Worm (Caenorhabditis elegans): Measurements from ENCODE around the gene C07D10.5.

The C07D10.5 gene

ce11 chrII:7398712-7399111 is 17.4 kb downstream of the C07D10.5 start, which contains the start of gene C07D10.1:
C07D10.1 (plus strand) TSS chrII:7399012.
- TF ChIP-seq unc-62 (GFP tag; optimal IDR thresholded peaks at IDR 0.05), result no peak

DNA sequence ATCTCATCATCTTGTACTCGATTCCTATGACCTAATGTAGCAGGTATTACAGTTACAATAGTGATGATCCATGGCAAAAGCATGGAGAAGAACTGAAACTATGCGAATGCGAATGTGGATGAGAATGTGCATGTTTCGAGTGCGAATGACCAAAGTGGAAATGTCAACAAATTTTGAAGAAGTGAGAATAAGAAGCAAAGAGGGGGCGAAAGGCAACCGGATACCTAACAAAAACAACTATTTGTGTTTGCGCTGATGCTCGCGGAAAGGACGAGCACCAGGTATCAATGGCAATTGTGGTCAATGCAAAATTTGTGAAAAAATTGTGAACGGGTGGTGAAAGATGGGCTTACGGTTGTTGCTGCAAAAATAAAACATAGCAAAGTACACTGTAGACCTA is 21.3 kb downstream of the C07D10.5 start, which contains the start of gene nas-7:
Gene nas-7 (minus strand): TSS at position 101 of the 400 bp plus-strand sequence.
- TF ChIP-seq nhr-11 (tag; optimal IDR thresholded peaks at IDR 0.05), result no peak
- no peak for TF ChIP-seq gmeb-1 (tag; optimal IDR thresholded peaks at IDR 0.05)
- TF ChIP-seq F13H6.1 (tag; optimal IDR thresholded peaks at IDR 0.05), result no peak
- TF ChIP-seq nhr-23 (tag; optimal IDR thresholded peaks at IDR 0.05), result no peak
- TF ChIP-seq aly-2 (tag; optimal IDR thresholded peaks at IDR 0.05), result no peak

- no peak for TF ChIP-seq Y55F3AM.14 (GFP tag; optimal IDR thresholded peaks at IDR 0.05)
- peak; percentile 94 for TF ChIP-seq nhr-25 (tag; optimal IDR thresholded peaks at IDR 0.05)
- no peak for TF ChIP-seq skn-1 (tag; optimal IDR thresholded peaks at IDR 0.05)
- no peak for TF ChIP-seq snpc-4 (tag; optimal IDR thresholded peaks at IDR 0.05)
- TF ChIP-seq nhr-129 (tag; optimal IDR thresholded peaks at IDR 0.05), result no peak
- no peak for TF ChIP-seq gmeb-1 (tag; optimal IDR thresholded peaks at IDR 0.05)
- TF ChIP-seq F13H6.1 (tag; optimal IDR thresholded peaks at IDR 0.05), result peak; percentile 3
- no peak for TF ChIP-seq ztf-11 (tag; optimal IDR thresholded peaks at IDR 0.05)
- TF ChIP-seq C34F6.9 (tag; optimal IDR thresholded peaks at IDR 0.05), result no peak
- peak; percentile 86 for TF ChIP-seq blmp-1 (tag; optimal IDR thresholded peaks at IDR 0.05; ENCODE audit: insufficient read depth)
- no peak for TF ChIP-seq ZK546.5 (tag; optimal IDR thresholded peaks at IDR 0.05)
- TF ChIP-seq sma-3 (GFP tag; optimal IDR thresholded peaks at IDR 0.05), result no peak
- no peak for TF ChIP-seq fos-1 (tag; optimal IDR thresholded peaks at IDR 0.05)
Measured at ce11 chrII:7404001-7404400, 22.6 kb downstream of the C07D10.5 start.

DNA sequence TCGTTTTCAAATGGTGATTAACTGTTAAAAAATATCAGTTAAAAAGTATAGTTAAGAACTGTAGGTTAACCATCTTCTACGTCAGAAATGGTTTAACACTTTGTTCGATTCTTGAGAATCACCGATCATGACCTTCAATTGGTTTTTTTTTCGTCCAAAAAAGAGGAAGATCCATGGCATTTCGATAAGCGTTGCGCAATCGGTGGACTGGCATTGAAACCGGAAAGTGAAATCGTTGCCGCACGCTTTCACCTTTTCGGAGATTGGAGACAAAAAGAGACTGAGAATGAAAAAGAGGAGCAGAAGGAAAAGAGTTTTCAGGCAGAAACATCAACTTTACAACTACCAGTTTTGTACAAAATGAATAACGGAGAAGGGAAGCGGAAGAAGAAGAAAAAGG is 23.9 kb downstream of the C07D10.5 start:
- TF ChIP-seq fos-1 (tag; optimal IDR thresholded peaks at IDR 0.05) (no peak), lsy-2 (tag; optimal IDR thresholded peaks at IDR 0.05) (no peak), nhr-129 (tag; optimal IDR thresholded peaks at IDR 0.05) (no peak), lin-13 (GFP tag; optimal IDR thresholded peaks at IDR 0.05) (no peak), skn-1 (tag; optimal IDR thresholded peaks at IDR 0.05) (no peak), crh-2 (tag; optimal IDR thresholded peaks at IDR 0.05) (no peak), elt-3 (tag; optimal IDR thresholded peaks at IDR 0.05) (no peak), ama-1 (optimal IDR thresholded peaks at IDR 0.05) (no peak), nhr-10 (tag; optimal IDR thresholded peaks at IDR 0.05) (no peak), egl-27 (tag; optimal IDR thresholded peaks at IDR 0.05) (peak; percentile 45), C34F6.9 (tag; optimal IDR thresholded peaks at IDR 0.05) (no peak), ceh-16 (tag; optimal IDR thresholded peaks at IDR 0.05) (no peak), F13H6.1 (tag; optimal IDR thresholded peaks at IDR 0.05) (no peak), nhr-25 (tag; optimal IDR thresholded peaks at IDR 0.05) (peak; percentile 70), nhr-21 (tag; optimal IDR thresholded peaks at IDR 0.05) (no peak), mbf-1 (tag; optimal IDR thresholded peaks at IDR 0.05) (no peak), lin-39 (tag; optimal IDR thresholded peaks at IDR 0.05) (no peak), sem-4 (tag; optimal IDR thresholded peaks at IDR 0.05) (peak; percentile 28), R02D3.7 (tag; optimal IDR thresholded peaks at IDR 0.05) (no peak), gmeb-1 (tag; optimal IDR thresholded peaks at IDR 0.05) (no peak), aly-2 (tag; optimal IDR thresholded peaks at IDR 0.05) (no peak), ztf-1 (GFP tag; conservative IDR thresholded peaks at IDR 0.05) (no peak), nhr-6 (tag; optimal IDR thresholded peaks at IDR 0.05) (no peak), sma-9 (GFP tag; optimal IDR thresholded peaks at IDR 0.05) (peak; percentile 6), sma-9 (tag; optimal IDR thresholded peaks at IDR 0.05) (no peak), snpc-4 (tag; optimal IDR thresholded peaks at IDR 0.05) (no peak), mdl-1 (tag; optimal IDR thresholded peaks at IDR 0.05) (no peak), unc-55 (GFP tag; optimal IDR thresholded peaks at IDR 0.05) (no peak), Y55F3AM.14 (GFP tag; optimal IDR thresholded peaks at IDR 0.05) (no peak), unc-39 (tag; optimal IDR thresholded peaks at IDR 0.05) (no peak), nhr-12 (tag; optimal IDR thresholded peaks at IDR 0.05) (no peak), ztf-4 (tag; optimal IDR thresholded peaks at IDR 0.05) (no peak), ceh-82 (tag; optimal IDR thresholded peaks at IDR 0.05) (no peak), blmp-1 (tag; optimal IDR thresholded peaks at IDR 0.05; ENCODE audit: insufficient read depth) (peak; percentile 99), dmd-4 (tag; optimal IDR thresholded peaks at IDR 0.05) (no peak), peb-1 (tag; optimal IDR thresholded peaks at IDR 0.05) (peak; percentile 75), ztf-11 (tag; optimal IDR thresholded peaks at IDR 0.05) (no peak), lin-11 (tag; optimal IDR thresholded peaks at IDR 0.05) (no peak), ZK546.5 (tag; optimal IDR thresholded peaks at IDR 0.05) (no peak), nhr-77 (tag; optimal IDR thresholded peaks at IDR 0.05) (no peak), alr-1 (tag; optimal IDR thresholded peaks at IDR 0.05) (no peak), zag-1 (tag; optimal IDR thresholded peaks at IDR 0.05) (no peak)
